Worm (Caenorhabditis elegans) whole organism, L3 larva: ENCODE results near the gene rpi-2.
A peak's percentile ranks its signal among the peaks of the same experiment; 100 is the strongest.

ENCODE experiments used
- R02D3.7 ChIP-seq: fragments of 150-350 bp; optimal IDR thresholded peaks from 2 replicates; lab custom pipeline; 2014; ENCODE audit warnings: missing biosample characterization, missing genetic modification characterization
- ZK546.5 ChIP-seq: sonication (generic microtip); optimal IDR thresholded peaks from 2 replicates; lab custom pipeline; 2017; ENCODE audit warnings: missing biosample characterization, missing genetic modification characterization
- aly-2 ChIP-seq: fragments of 150-350 bp; optimal IDR thresholded peaks from 2 replicates; lab custom pipeline; 2014; ENCODE audit warnings: missing biosample characterization, missing genetic modification characterization
- ama-1 ChIP-seq: fragments of 150-350 bp; optimal IDR thresholded peaks from 2 replicates; lab custom pipeline; 2018
- ceh-16 ChIP-seq: sonication (generic microtip); optimal IDR thresholded peaks from 2 replicates; lab custom pipeline; 2017; ENCODE audit warnings: missing biosample characterization, missing genetic modification characterization
- ceh-28 ChIP-seq: fragments of 150-350 bp; optimal IDR thresholded peaks from 2 replicates; lab custom pipeline; 2014; ENCODE audit warnings: missing biosample characterization, missing genetic modification reagents, missing genetic modification characterization
- ceh-82 ChIP-seq: fragments of 150-350 bp; optimal IDR thresholded peaks from 2 replicates; lab custom pipeline; 2014; ENCODE audit warnings: missing biosample characterization, missing genetic modification characterization
- ceh-9 ChIP-seq: sonication (generic microtip); optimal IDR thresholded peaks from 2 replicates; lab custom pipeline; 2018; ENCODE audit warnings: missing biosample characterization, missing genetic modification characterization
- daf-12 ChIP-seq: fragments of 150-350 bp; optimal IDR thresholded peaks from 2 replicates; lab custom pipeline; 2014; ENCODE audit warnings: missing biosample characterization, missing genetic modification reagents, missing genetic modification characterization
- egl-27 ChIP-seq: sonication (generic microtip); optimal IDR thresholded peaks from 4 replicates; lab custom pipeline; 2017; ENCODE audit warnings: missing biosample characterization, missing genetic modification reagents, missing genetic modification characterization
- egl-5 ChIP-seq: fragments of 150-350 bp; optimal IDR thresholded peaks from 2 replicates; lab custom pipeline; 2017; ENCODE audit warnings: missing biosample characterization, missing genetic modification reagents, missing genetic modification characterization, inconsistent platforms
- elt-1 ChIP-seq: fragments of 150-350 bp; optimal IDR thresholded peaks from 2 replicates; lab custom pipeline; 2014; ENCODE audit warnings: missing biosample characterization, missing genetic modification characterization
- elt-2 ChIP-seq: sonication (generic microtip); optimal IDR thresholded peaks from 2 replicates; lab custom pipeline; 2016; ENCODE audit warnings: missing genetic modification reagents, mild to moderate bottlenecking, missing genetic modification characterization, missing compliant biosample characterization
- elt-3 ChIP-seq, 3 experiments: fragments of 150-350 bp in 1 of 3; sonication (generic microtip) in 2 of 3; optimal IDR thresholded peaks; 2 replicates in 2 of 3; 4 replicates in 1 of 3; lab custom pipeline; 2014 to 2017; ENCODE audit warnings: missing biosample characterization in 3 of 3, missing genetic modification characterization in 3 of 3
- eor-1 ChIP-seq, 2 experiments: fragments of 150-350 bp; optimal IDR thresholded peaks; 2 replicates each; lab custom pipeline; 2014 to 2018; ENCODE audit warnings: missing biosample characterization in 2 of 2, missing genetic modification characterization in 2 of 2
- fkh-10 ChIP-seq: sonication (generic microtip); optimal IDR thresholded peaks from 2 replicates; lab custom pipeline; 2017; ENCODE audit warnings: missing biosample characterization, missing genetic modification reagents, missing genetic modification characterization
- fkh-2 ChIP-seq: fragments of 150-350 bp; optimal IDR thresholded peaks from 2 replicates; lab custom pipeline; 2014; ENCODE audit warnings: missing biosample characterization, missing genetic modification reagents, missing genetic modification characterization
- fos-1 ChIP-seq: fragments of 150-350 bp; optimal IDR thresholded peaks from 2 replicates; lab custom pipeline; 2014; ENCODE audit warnings: missing biosample characterization, missing genetic modification characterization
- hmg-11 ChIP-seq: sonication (generic microtip); optimal IDR thresholded peaks from 2 replicates; lab custom pipeline; 2016; ENCODE audit warnings: missing genetic modification characterization, missing compliant biosample characterization
- jun-1 ChIP-seq: fragments of 150-350 bp; optimal IDR thresholded peaks from 2 replicates; lab custom pipeline; 2014; ENCODE audit warnings: missing biosample characterization, missing genetic modification reagents, missing genetic modification characterization
- lin-15B ChIP-seq: fragments of 150-350 bp; optimal IDR thresholded peaks from 2 replicates; lab custom pipeline; 2014; ENCODE audit warnings: missing biosample characterization, missing genetic modification characterization
- lin-39 ChIP-seq: fragments of 150-350 bp; optimal IDR thresholded peaks from 2 replicates; lab custom pipeline; 2018; ENCODE audit warnings: missing biosample characterization, missing genetic modification reagents, missing genetic modification characterization
- lsy-12 ChIP-seq: sonication (generic microtip); optimal IDR thresholded peaks from 2 replicates; lab custom pipeline; 2016; ENCODE audit warnings: mild to moderate bottlenecking, missing genetic modification characterization, missing compliant biosample characterization
- mdl-1 ChIP-seq: fragments of 150-350 bp; optimal IDR thresholded peaks from 2 replicates; lab custom pipeline; 2014; ENCODE audit warnings: missing biosample characterization, missing genetic modification characterization
- mml-1 ChIP-seq: fragments of 150-350 bp; sonication (generic microtip); optimal IDR thresholded peaks from 3 replicates; lab custom pipeline; 2014; ENCODE audit warnings: missing biosample characterization, missing genetic modification characterization
- nfya-1 ChIP-seq: sonication (generic microtip); optimal IDR thresholded peaks from 2 replicates; lab custom pipeline; 2017; ENCODE audit warnings: missing genetic modification characterization, mild to moderate bottlenecking, missing compliant biosample characterization, antibody characterized with exemption, moderate library complexity; ENCODE audit not compliant: insufficient read depth
- nhr-11 ChIP-seq: fragments of 150-350 bp; optimal IDR thresholded peaks from 2 replicates; lab custom pipeline; 2014; ENCODE audit warnings: missing biosample characterization, missing genetic modification characterization
- nhr-12 ChIP-seq: fragments of 150-350 bp; optimal IDR thresholded peaks from 2 replicates; lab custom pipeline; 2014; ENCODE audit warnings: missing biosample characterization, missing genetic modification characterization
- nhr-23 ChIP-seq: fragments of 150-350 bp; optimal IDR thresholded peaks from 2 replicates; lab custom pipeline; 2014; ENCODE audit warnings: missing biosample characterization, missing genetic modification reagents, missing genetic modification characterization
- nhr-237 ChIP-seq: fragments of 150-350 bp; optimal IDR thresholded peaks from 2 replicates; lab custom pipeline; 2014; ENCODE audit warnings: missing biosample characterization, missing genetic modification characterization
- nhr-25 ChIP-seq: sonication (generic microtip); optimal IDR thresholded peaks from 2 replicates; lab custom pipeline; 2017; ENCODE audit warnings: missing biosample characterization, missing genetic modification characterization
- nhr-28 ChIP-seq: fragments of 150-350 bp; optimal IDR thresholded peaks from 2 replicates; lab custom pipeline; 2014; ENCODE audit warnings: missing biosample characterization, missing genetic modification characterization
- nhr-43 ChIP-seq: sonication (generic microtip); optimal IDR thresholded peaks from 2 replicates; lab custom pipeline; 2016; ENCODE audit warnings: mild to moderate bottlenecking, missing genetic modification characterization, missing compliant biosample characterization; ENCODE audit not compliant: poor library complexity, severe bottlenecking
- nhr-67 ChIP-seq: fragments of 150-350 bp; optimal IDR thresholded peaks from 2 replicates; lab custom pipeline; 2014; ENCODE audit warnings: missing biosample characterization, missing genetic modification characterization
- nhr-76 ChIP-seq: fragments of 150-350 bp; sonication (generic microtip); optimal IDR thresholded peaks from 5 replicates; lab custom pipeline; 2014; ENCODE audit warnings: missing biosample characterization, missing genetic modification characterization
- nhr-77 ChIP-seq: fragments of 150-350 bp; optimal IDR thresholded peaks from 2 replicates; lab custom pipeline; 2014; ENCODE audit warnings: missing biosample characterization, missing genetic modification characterization
- pha-4 ChIP-seq: fragments of 150-350 bp; optimal IDR thresholded peaks from 2 replicates; lab custom pipeline; 2014; ENCODE audit warnings: missing biosample characterization, missing genetic modification reagents, missing genetic modification characterization
- pqm-1 ChIP-seq: fragments of 150-350 bp; optimal IDR thresholded peaks from 2 replicates; lab custom pipeline; 2017; ENCODE audit warnings: missing biosample characterization, missing genetic modification characterization, inconsistent platforms
- sea-2 ChIP-seq: fragments of 150-350 bp; sonication (generic microtip); optimal IDR thresholded peaks from 4 replicates; lab custom pipeline; 2014; ENCODE audit warnings: missing biosample characterization, missing genetic modification reagents, missing genetic modification characterization
- skn-1 ChIP-seq: fragments of 150-350 bp; optimal IDR thresholded peaks from 2 replicates; lab custom pipeline; 2014; ENCODE audit warnings: missing biosample characterization, missing genetic modification characterization
- snpc-4 ChIP-seq: fragments of 150-350 bp; optimal IDR thresholded peaks from 2 replicates; lab custom pipeline; 2014; ENCODE audit warnings: missing biosample characterization, missing genetic modification characterization
- tbx-2 ChIP-seq: sonication (generic microtip); optimal IDR thresholded peaks from 2 replicates; lab custom pipeline; 2016; ENCODE audit warnings: mild to moderate bottlenecking, missing genetic modification characterization, missing compliant biosample characterization
- unc-39 ChIP-seq: sonication (generic microtip); optimal IDR thresholded peaks from 4 replicates; lab custom pipeline; 2017; ENCODE audit warnings: missing biosample characterization, missing genetic modification characterization
- unc-62 ChIP-seq: fragments of 150-350 bp; sonication (generic microtip); optimal IDR thresholded peaks from 4 replicates; lab custom pipeline; 2014; ENCODE audit warnings: missing biosample characterization, missing genetic modification reagents, missing genetic modification characterization
- zag-1 ChIP-seq: fragments of 150-350 bp; optimal IDR thresholded peaks from 2 replicates; lab custom pipeline; 2014; ENCODE audit warnings: missing biosample characterization, missing genetic modification characterization
- ztf-11 ChIP-seq: fragments of 150-350 bp; optimal IDR thresholded peaks from 2 replicates; lab custom pipeline; 2014; ENCODE audit warnings: missing biosample characterization, missing genetic modification characterization
- ztf-4 ChIP-seq: fragments of 150-350 bp; optimal IDR thresholded peaks from 2 replicates; lab custom pipeline; 2014; ENCODE audit warnings: missing biosample characterization, missing genetic modification characterization

rpi-2 gene

DNA sequence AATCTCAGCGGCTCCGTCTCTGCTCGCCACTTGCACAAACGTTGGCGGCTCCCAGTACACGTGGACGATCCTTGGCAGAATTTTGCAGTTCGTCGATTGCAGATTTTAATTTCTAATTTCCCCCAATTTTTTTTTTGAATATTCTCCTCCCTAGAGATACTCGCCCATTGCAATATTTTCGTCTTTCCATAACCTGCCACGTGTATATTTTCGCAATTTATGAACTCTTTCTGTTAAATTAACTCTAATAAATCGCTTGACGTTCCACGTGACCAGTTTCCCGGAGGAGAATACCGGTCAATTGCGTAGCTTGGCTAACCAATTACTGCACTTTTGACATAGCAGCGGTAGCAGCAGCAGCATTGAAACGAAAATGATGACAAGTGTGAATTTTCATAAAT, 2.6 kb upstream of the rpi-2 start (continued):
- TF ChIP-seq snpc-4 (tag; lab: Kevin White, UChicago) (no peak), R02D3.7 (no peak)

DNA sequence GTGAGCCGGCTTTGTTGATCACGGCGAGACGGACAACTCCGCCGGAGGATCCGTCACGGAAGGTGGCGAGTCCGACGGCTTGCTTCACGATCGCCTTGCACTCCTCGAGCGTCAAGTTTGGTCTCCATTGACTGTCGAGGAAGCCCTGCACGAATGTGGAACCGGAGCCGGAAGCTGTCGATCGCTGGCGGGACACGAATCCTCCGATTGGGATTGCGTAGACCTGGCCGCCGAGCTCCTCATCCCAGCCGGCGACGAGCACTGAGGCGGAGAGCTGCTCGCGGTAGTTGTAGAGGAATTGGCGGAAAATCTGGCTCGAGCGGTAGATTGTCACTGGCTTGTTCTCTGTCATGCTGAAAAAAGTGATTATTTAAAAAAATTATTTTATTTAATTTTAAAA, 2.1 kb upstream of the rpi-2 start:
- TF ChIP-seq sea-2 (GFP tag; lab: Kevin White, UChicago) (no peak), egl-27 (no peak), lin-39 (no peak), fkh-2 (tag; lab: Kevin White, UChicago) (no peak), nhr-43 (tag; lab: Kevin White, UChicago) (no peak), jun-1 (tag; lab: Kevin White, UChicago) (no peak), aly-2 (no peak), lin-15B (tag; lab: Kevin White, UChicago) (no peak), pha-4 (tag; lab: Kevin White, UChicago) (no peak), nhr-77 (tag; lab: Kevin White, UChicago) (no peak), tbx-2 (tag; lab: Kevin White, UChicago) (no peak), fkh-10 (GFP tag; lab: Kevin White, UChicago) (no peak), nfya-1 (tag; lab: Kevin White, UChicago) (no peak), nhr-12 (tag; lab: Kevin White, UChicago) (no peak)

DNA sequence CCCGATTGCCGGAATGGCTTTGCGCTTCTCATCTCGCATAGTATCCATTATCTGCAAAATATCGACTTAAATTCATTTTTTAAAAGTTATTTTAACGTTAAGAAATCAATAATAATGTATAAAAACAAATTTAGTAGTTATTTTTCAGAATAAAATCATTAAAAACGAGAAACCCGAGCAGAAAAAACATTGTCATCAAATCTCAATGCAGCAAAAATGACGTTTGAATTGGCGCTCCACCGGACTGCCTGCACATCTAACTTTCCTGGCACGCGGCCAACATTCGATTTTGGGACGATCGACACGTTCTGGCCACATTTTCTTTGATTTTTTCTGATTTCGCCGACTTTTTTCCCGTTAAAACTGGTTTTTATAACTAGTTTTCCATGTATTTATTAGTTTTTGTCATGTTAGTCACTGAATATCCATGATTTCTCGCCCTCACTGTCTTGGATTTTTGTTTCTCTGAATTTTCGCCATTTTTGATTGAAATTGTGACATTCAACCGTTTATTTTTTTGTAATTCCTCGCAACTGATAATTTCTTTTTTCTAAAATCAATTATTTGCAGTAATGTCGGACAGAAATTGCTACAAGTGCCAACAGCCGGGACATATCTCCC, 1.3 kb upstream of the rpi-2 start, which contains the start of the genes pbs-1 and K08D12.3:
TSS of gene pbs-1 (minus strand) at position 51 of the 621 bp plus-strand sequence.
TSS of gene K08D12.3 (plus strand) at position 571 of the 621 bp plus-strand sequence.
- TF ChIP-seq aly-2: no peak
- TF ChIP-seq daf-12 (tag; lab: Kevin White, UChicago): no peak
- peak; percentile 26 for TF ChIP-seq tbx-2 (tag; lab: Kevin White, UChicago)
- TF ChIP-seq nhr-67: no peak
- TF ChIP-seq R02D3.7: peak; percentile 44
- no peak for TF ChIP-seq sea-2 (GFP tag; lab: Kevin White, UChicago)
- no peak for TF ChIP-seq ztf-11 (tag; lab: Kevin White, UChicago)
- no peak for TF ChIP-seq unc-62 (GFP tag; lab: Kevin White, UChicago)
- TF ChIP-seq mml-1 (tag; lab: Kevin White, UChicago): no peak
- no peak for TF ChIP-seq ztf-4 (tag; lab: Kevin White, UChicago)
- peak; percentile 84 for TF ChIP-seq lin-39
- no peak for TF ChIP-seq egl-27
- TF ChIP-seq lin-15B (tag; lab: Kevin White, UChicago): peak; percentile 89
- TF ChIP-seq fkh-2 (tag; lab: Kevin White, UChicago): no peak
- TF ChIP-seq mdl-1: no peak
- peak; percentile 71 for TF ChIP-seq ama-1 (lab: Kevin White, UChicago)
- TF ChIP-seq skn-1 (tag; lab: Kevin White, UChicago): peak; percentile 93
- no peak for TF ChIP-seq nhr-12 (tag; lab: Kevin White, UChicago)
- TF ChIP-seq pqm-1 (tag; lab: Kevin White, UChicago): no peak
- TF ChIP-seq eor-1 (tag; optimal IDR thresholded peaks at IDR 0.05; lab: Kevin White, UChicago): no peak
- TF ChIP-seq ceh-28 (tag; lab: Kevin White, UChicago): peak; percentile 67
- TF ChIP-seq jun-1 (tag; lab: Kevin White, UChicago): peak; percentile 60
- TF ChIP-seq ceh-16 (tag; lab: Kevin White, UChicago): no peak
- no peak for TF ChIP-seq fkh-10 (GFP tag; lab: Kevin White, UChicago)
- TF ChIP-seq nhr-43 (tag; lab: Kevin White, UChicago): peak; percentile 78
- no peak for TF ChIP-seq elt-3 (tag; optimal IDR thresholded peaks at IDR 0.05; lab: Kevin White, UChicago)
- TF ChIP-seq nfya-1 (tag; lab: Kevin White, UChicago): peak; percentile 91
- TF ChIP-seq nhr-11: no peak
- peak; percentile 61 for TF ChIP-seq snpc-4 (tag; lab: Kevin White, UChicago)
- peak; percentile 41 for TF ChIP-seq lsy-12 (tag; lab: Kevin White, UChicago)
- TF ChIP-seq nhr-237 (tag; lab: Kevin White, UChicago): no peak
- TF ChIP-seq unc-39: no peak
- peak; percentile 77 for TF ChIP-seq egl-5
- TF ChIP-seq elt-2: peak; percentile 61
- no peak for TF ChIP-seq fos-1 (tag; lab: Kevin White, UChicago)
- peak; percentile 73 for TF ChIP-seq hmg-11 (tag; lab: Kevin White, UChicago)
- peak; percentile 82 for TF ChIP-seq ZK546.5
- peak; percentile 87 for TF ChIP-seq pha-4 (tag; lab: Kevin White, UChicago)
- peak; percentile 38 for TF ChIP-seq nhr-77 (tag; lab: Kevin White, UChicago)
- no peak for TF ChIP-seq zag-1 (tag; lab: Kevin White, UChicago)
- no peak for TF ChIP-seq elt-1 (tag; lab: Kevin White, UChicago)
- peak; percentile 91 for TF ChIP-seq nhr-23 (tag; lab: Kevin White, UChicago)
- peak; percentile 87 for TF ChIP-seq nhr-25 (tag; lab: Kevin White, UChicago)
- TF ChIP-seq nhr-76 (tag; lab: Kevin White, UChicago): no peak
- no peak for TF ChIP-seq ceh-9
- TF ChIP-seq nhr-28 (tag; lab: Kevin White, UChicago): no peak
- peak; percentile 32 for TF ChIP-seq ceh-82 (tag; lab: Kevin White, UChicago)
- TF ChIP-seq, all 47 proteins: peak for 21
